Fruit fly (Drosophila melanogaster) whole organism, pupa: ENCODE measurements around the gene Peritrophin-A.
A peak's percentile ranks its signal among the peaks of the same experiment; 100 is the strongest.

Experiments
- CG10348 ChIP-seq: fragments of 200-800 bp; sonication (Bioruptor generic); IDR thresholded peaks from 2 replicates; pipeline ENCODE4 v1.3.6; 2022; ENCODE audit warnings: missing biosample characterization, missing genetic modification characterization
- CG12605 ChIP-seq: fragments of 200-800 bp; sonication (Bioruptor generic); IDR thresholded peaks from 2 replicates; pipeline ENCODE4 v1.3.6; 2022; ENCODE audit warnings: missing biosample characterization, missing genetic modification characterization
- CG13204 ChIP-seq: fragments of 200-800 bp; sonication (Bioruptor generic); optimal IDR thresholded peaks from 2 replicates; lab custom pipeline; 2018; ENCODE audit warnings: missing biosample characterization, mild to moderate bottlenecking, missing genetic modification characterization, moderate library complexity
- CG14655 ChIP-seq: fragments of 200-800 bp; sonication (Bioruptor generic); optimal IDR thresholded peaks from 3 replicates; lab custom pipeline; 2017; ENCODE audit warnings: mild to moderate bottlenecking, missing biosample characterization, missing genetic modification reagents, missing genetic modification characterization
- CG15710 ChIP-seq: fragments of 200-800 bp; sonication (Bioruptor generic); optimal IDR thresholded peaks from 2 replicates; lab custom pipeline; 2018; ENCODE audit warnings: missing biosample characterization, mild to moderate bottlenecking, missing genetic modification characterization, moderate library complexity
- CG17806 ChIP-seq: fragments of 200-800 bp; sonication (Bioruptor generic); optimal IDR thresholded peaks from 2 replicates; lab custom pipeline; 2018; ENCODE audit warnings: missing biosample characterization, mild to moderate bottlenecking, missing genetic modification characterization, moderate library complexity
- CG32121 ChIP-seq: fragments of 200-800 bp; sonication (Bioruptor generic); IDR thresholded peaks from 2 replicates; pipeline ENCODE4 v1.3.6; 2022; ENCODE audit warnings: missing biosample characterization, missing genetic modification characterization
- CG34367 ChIP-seq: fragments of 200-800 bp; sonication (Bioruptor generic); optimal IDR thresholded peaks from 2 replicates; lab custom pipeline; 2018; ENCODE audit warnings: missing biosample characterization, mild to moderate bottlenecking, missing genetic modification characterization
- CG4496 ChIP-seq: fragments of 200-800 bp; sonication (Bioruptor generic); IDR thresholded peaks from 3 replicates; pipeline ENCODE4 v1.3.6; 2022; ENCODE audit warnings: missing biosample characterization, missing genetic modification characterization
- CG8159 ChIP-seq: fragments of 200-800 bp; sonication (Bioruptor generic); optimal IDR thresholded peaks from 3 replicates; lab custom pipeline; 2018; ENCODE audit warnings: missing biosample characterization, mild to moderate bottlenecking, missing genetic modification characterization, moderate library complexity
- CG8301 ChIP-seq: fragments of 200-800 bp; sonication (Bioruptor generic); optimal IDR thresholded peaks from 2 replicates; lab custom pipeline; 2018; ENCODE audit warnings: missing biosample characterization, mild to moderate bottlenecking, missing genetic modification characterization
- CG9948 ChIP-seq: fragments of 200-800 bp; sonication (Bioruptor generic); optimal IDR thresholded peaks from 2 replicates; lab custom pipeline; 2018; ENCODE audit warnings: missing biosample characterization, mild to moderate bottlenecking, missing genetic modification characterization, moderate library complexity
- D1 ChIP-seq: fragments of 200-800 bp; sonication (Bioruptor generic); optimal IDR thresholded peaks from 2 replicates; lab custom pipeline; 2018; ENCODE audit warnings: missing biosample characterization, mild to moderate bottlenecking, missing genetic modification characterization, moderate library complexity
- EcR ChIP-seq: fragments of 200-800 bp; sonication (Bioruptor generic); optimal IDR thresholded peaks from 3 replicates; lab custom pipeline; 2019; ENCODE audit warnings: missing biosample characterization, missing genetic modification characterization, mild to moderate bottlenecking, moderate library complexity, missing genetic modification reagents
- Ets98B ChIP-seq: fragments of 200-800 bp; sonication (Bioruptor generic); IDR thresholded peaks from 2 replicates; pipeline ENCODE4 v1.3.6; 2022; ENCODE audit warnings: missing biosample characterization, missing genetic modification characterization
- Pif1A ChIP-seq: fragments of 200-800 bp; sonication (Bioruptor generic); optimal IDR thresholded peaks from 3 replicates; lab custom pipeline; 2016; ENCODE audit warnings: missing biosample characterization, missing genetic modification characterization
- Pif1B ChIP-seq: fragments of 200-800 bp; sonication (Bioruptor generic); optimal IDR thresholded peaks from 3 replicates; lab custom pipeline; 2016; ENCODE audit warnings: missing biosample characterization, missing genetic modification characterization
- Snoo ChIP-seq: fragments of 200-800 bp; sonication (Bioruptor generic); optimal IDR thresholded peaks from 3 replicates; lab custom pipeline; 2017; ENCODE audit warnings: missing biosample characterization, mild to moderate bottlenecking, missing genetic modification characterization, inconsistent platforms
- fd96Ca ChIP-seq: fragments of 200-800 bp; sonication (Bioruptor generic); IDR thresholded peaks from 3 replicates; pipeline ENCODE4 v1.3.6; 2022; ENCODE audit warnings: missing biosample characterization, missing genetic modification characterization
- gl ChIP-seq: fragments of 200-800 bp; sonication (Bioruptor generic); optimal IDR thresholded peaks from 2 replicates; lab custom pipeline; 2018; ENCODE audit warnings: missing biosample characterization, mild to moderate bottlenecking, missing genetic modification characterization
- rn ChIP-seq: fragments of 200-800 bp; sonication (Bioruptor generic); IDR thresholded peaks from 2 replicates; pipeline ENCODE4 v1.3.6; 2022; ENCODE audit warnings: missing biosample characterization, missing genetic modification characterization

Gene Peritrophin-A

DNA sequence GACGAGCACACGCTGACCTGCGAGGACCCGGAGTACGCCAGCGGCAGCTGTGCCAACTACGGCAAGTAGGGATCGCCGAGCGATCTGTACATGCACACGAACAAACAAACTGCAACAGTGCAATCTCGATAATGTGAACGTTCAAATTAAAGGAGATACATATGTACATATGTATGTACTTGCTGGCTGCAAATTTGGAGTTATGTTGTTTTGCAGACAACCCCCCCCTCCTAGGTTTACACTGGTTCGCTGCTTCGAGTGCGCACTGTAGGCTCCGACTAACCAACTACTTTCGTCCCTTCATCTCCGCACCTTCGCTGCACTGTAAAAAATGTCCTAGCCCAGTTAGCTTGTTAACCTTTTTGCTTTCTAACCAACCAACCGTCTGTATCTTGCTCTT, 3.3 kb downstream of the Peritrophin-A start:
- TF ChIP-seq fd96Ca (GFP tag; lab: Robert Waterston, UW) (peak; percentile 71; the same call in 2 of the 3 replicates), CG32121 (GFP tag; lab: Robert Waterston, UW) (no peak), rn (GFP tag; lab: Robert Waterston, UW) (0 out of 2 replicates have a peak, but pooled peaks have one; percentile 16), Ets98B (GFP tag; lab: Robert Waterston, UW) (peak; percentile 38; the same call in 1 of the 2 replicates), Pif1A (no peak), CG9948 (peak; percentile 42), CG34367 (tag; lab: Kevin White, UChicago) (peak; percentile 3), Snoo (tag; lab: Kevin White, UChicago) (no peak), gl (tag; lab: Kevin White, UChicago) (no peak), CG13204 (no peak), CG12605 (peak; percentile 24; the same call in 1 of the 2 replicates), D1 (tag; lab: Kevin White, UChicago) (no peak), CG15710 (tag; lab: Kevin White, UChicago) (peak; percentile 39), CG17806 (tag; lab: Kevin White, UChicago) (peak; percentile 27), EcR (GFP tag; lab: Kevin White, UChicago) (no peak), CG14655 (GFP tag; lab: Kevin White, UChicago) (no peak), CG4496 (GFP tag; lab: Robert Waterston, UW) (peak; percentile 61; the same call in 2 of the 3 replicates), CG8301 (tag; lab: Kevin White, UChicago) (peak; percentile 2), Pif1B (GFP tag; lab: Kevin White, UChicago) (no peak), CG8159 (tag; lab: Kevin White, UChicago) (peak; percentile 3), CG10348 (GFP tag; lab: Robert Waterston, UW) (no peak)

DNA sequence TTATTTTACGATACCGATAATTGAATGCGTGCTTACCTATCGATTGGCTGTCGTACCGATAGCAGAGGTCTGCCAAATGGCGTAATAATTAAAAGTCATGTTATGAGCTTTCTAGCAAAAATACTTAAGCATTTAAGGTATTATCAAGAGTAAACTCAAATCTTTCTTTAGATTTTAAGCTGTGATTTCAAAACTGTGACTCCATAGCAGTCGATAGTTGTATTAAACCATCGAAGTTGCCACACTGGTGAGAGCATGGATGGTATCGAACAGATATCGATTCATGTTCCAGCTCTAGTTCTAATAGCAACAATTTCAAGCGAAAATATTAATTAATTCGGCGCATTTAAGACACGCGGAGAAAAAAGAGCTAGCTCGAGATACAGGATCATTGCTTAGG, 6.6 kb downstream of the Peritrophin-A start, which contains the start of the genes CG17068 and Rab10:
CG17068 (minus strand) TSS at position 25 of the 400 bp plus-strand sequence.
Rab10 (plus strand) TSS at position 270 of the 400 bp plus-strand sequence.
- TF ChIP-seq EcR (GFP tag; lab: Kevin White, UChicago) (no peak), D1 (tag; lab: Kevin White, UChicago) (no peak), fd96Ca (GFP tag; lab: Robert Waterston, UW) (no peak), CG8159 (tag; lab: Kevin White, UChicago) (no peak), CG15710 (tag; lab: Kevin White, UChicago) (no peak), CG10348 (GFP tag; lab: Robert Waterston, UW) (no peak)

DNA sequence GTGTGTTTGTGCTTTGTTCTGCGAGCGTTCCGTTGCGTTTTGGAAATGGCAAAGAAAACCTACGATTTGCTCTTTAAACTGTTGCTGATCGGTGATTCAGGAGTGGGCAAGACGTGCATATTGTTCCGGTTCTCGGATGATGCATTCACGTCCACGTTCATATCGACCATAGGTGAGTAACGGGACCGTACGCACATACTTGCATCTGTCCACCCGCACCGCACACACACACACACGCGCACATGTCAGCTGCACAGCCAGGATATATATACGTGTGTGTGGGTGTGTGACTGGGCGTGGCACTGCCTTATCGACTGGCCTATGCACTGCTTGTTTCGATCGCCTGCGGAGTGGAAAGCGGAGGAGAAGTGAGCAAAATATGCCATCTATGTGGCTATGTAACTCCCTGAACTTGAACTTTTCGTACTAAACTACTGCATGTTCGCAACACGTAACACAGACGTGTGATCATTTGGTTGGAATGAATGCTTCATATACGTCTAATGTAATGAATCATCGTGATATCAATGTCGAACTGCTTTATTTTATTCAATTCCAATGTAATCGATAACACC, 7.2 kb downstream of the Peritrophin-A start:
- TF ChIP-seq gl (tag; lab: Kevin White, UChicago) (no peak), EcR (GFP tag; lab: Kevin White, UChicago) (no peak), D1 (tag; lab: Kevin White, UChicago) (no peak), CG32121 (GFP tag; lab: Robert Waterston, UW) (no peak), CG8159 (tag; lab: Kevin White, UChicago) (no peak), CG12605 (no peak), fd96Ca (GFP tag; lab: Robert Waterston, UW) (no peak), Pif1A (no peak), Ets98B (GFP tag; lab: Robert Waterston, UW) (no peak), rn (GFP tag; lab: Robert Waterston, UW) (no peak), CG17806 (tag; lab: Kevin White, UChicago) (no peak), Pif1B (GFP tag; lab: Kevin White, UChicago) (no peak), Snoo (tag; lab: Kevin White, UChicago) (no peak), CG15710 (tag; lab: Kevin White, UChicago) (no peak), CG14655 (GFP tag; lab: Kevin White, UChicago) (no peak), CG9948 (no peak)
- TF ChIP-seq, all 21 proteins: peak for 0

DNA sequence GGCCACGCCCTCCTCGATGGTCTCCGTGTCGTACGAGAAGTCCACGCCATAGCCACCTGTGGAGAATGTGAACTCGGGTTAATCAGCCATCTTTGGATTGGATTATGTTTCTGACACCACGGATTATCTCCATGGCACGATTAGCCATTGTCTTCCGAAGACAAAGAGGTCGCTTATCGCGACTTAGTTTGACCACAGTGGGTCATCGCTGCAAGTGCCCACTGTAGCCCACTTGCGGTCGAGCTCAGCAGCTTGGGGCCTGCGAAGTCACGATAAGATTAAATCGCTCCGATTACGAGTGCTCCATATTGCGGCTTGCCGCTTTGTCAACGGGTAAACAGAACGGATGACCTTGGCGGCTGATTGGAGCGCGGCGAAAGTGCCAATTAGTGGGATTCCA, 11.5 kb downstream of the Peritrophin-A start:
- TF ChIP-seq D1 (tag; lab: Kevin White, UChicago) = no peak
- TF ChIP-seq EcR (GFP tag; lab: Kevin White, UChicago) = peak; percentile 48

DNA sequence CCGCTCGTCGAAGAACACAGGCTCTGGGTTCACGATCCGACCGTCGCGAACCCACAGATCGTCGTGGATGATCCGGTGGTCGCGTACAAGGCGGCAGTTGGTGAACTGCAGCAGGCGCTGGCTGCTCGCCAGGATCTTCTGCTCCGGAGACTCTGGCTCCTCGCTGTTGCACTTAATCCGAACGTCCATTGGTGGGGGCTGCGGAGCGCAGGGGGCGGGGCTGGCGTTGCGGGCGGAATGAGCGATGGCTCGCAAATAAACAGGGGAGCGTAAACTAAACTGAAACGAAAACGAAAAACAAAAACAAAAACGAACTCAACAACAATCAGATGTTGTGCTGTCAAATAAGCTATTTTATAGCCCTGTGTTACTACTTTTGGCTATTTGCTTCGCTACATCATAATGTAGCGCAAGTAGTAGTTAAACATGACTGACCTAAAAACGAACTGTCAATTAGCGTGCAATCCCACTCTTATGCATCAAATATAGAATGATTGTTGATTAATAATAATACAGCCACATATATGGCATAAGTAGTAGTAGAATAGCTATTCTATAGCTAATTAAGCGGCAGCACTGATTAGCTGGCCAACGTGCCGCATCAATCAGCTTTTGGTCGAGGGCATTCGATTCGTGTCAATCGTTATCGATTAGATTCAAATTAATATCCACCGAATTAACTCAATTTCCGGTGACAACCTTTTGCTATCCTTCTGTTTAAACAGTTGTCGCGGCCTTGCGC, 12.6 kb downstream of the Peritrophin-A start, which contains the start of gene CG17065:
CG17065 (minus strand) TSS at position 351 of the 742 bp plus-strand sequence.
- TF ChIP-seq CG8159 (tag; lab: Kevin White, UChicago) = peak; percentile 15
- no peak; the same call in 2 of the 3 replicates for TF ChIP-seq fd96Ca (GFP tag; lab: Robert Waterston, UW)
- TF ChIP-seq EcR (GFP tag; lab: Kevin White, UChicago) = no peak
- no peak for TF ChIP-seq CG32121 (GFP tag; lab: Robert Waterston, UW)
- no peak for TF ChIP-seq CG17806 (tag; lab: Kevin White, UChicago)
- TF ChIP-seq Ets98B (GFP tag; lab: Robert Waterston, UW) = no peak
- peak; percentile 20 for TF ChIP-seq CG15710 (tag; lab: Kevin White, UChicago)
- no peak for TF ChIP-seq CG14655 (GFP tag; lab: Kevin White, UChicago)
- no peak for TF ChIP-seq CG10348 (GFP tag; lab: Robert Waterston, UW)
- no peak for TF ChIP-seq CG8301 (tag; lab: Kevin White, UChicago)
- TF ChIP-seq CG34367 (tag; lab: Kevin White, UChicago) = peak; percentile 2
- TF ChIP-seq gl (tag; lab: Kevin White, UChicago) = no peak
- TF ChIP-seq CG4496 (GFP tag; lab: Robert Waterston, UW) = 0 out of 3 replicates have a peak, but pooled peaks have one; percentile 39
- no peak for TF ChIP-seq CG13204
- TF ChIP-seq CG9948 = no peak
- no peak for TF ChIP-seq Pif1A
- TF ChIP-seq D1 (tag; lab: Kevin White, UChicago) = no peak
- TF ChIP-seq rn (GFP tag; lab: Robert Waterston, UW) = no peak
- no peak for TF ChIP-seq Snoo (tag; lab: Kevin White, UChicago)
- no peak for TF ChIP-seq CG12605
- no peak for TF ChIP-seq Pif1B (GFP tag; lab: Kevin White, UChicago)
